Worm (Caenorhabditis elegans) whole organism, mixed stage, embryonic: Measurements from ENCODE around the gene T07D4.5.

ENCODE experiments used
- ceh-39 ChIP-seq: fragments of 150-350 bp; optimal IDR thresholded peaks from 2 replicates; lab custom pipeline; 2014; ENCODE audit warnings: missing biosample characterization, missing genetic modification characterization
- ces-1 ChIP-seq: fragments of 150-350 bp; optimal IDR thresholded peaks from 2 replicates; lab custom pipeline; 2014; ENCODE audit warnings: missing biosample characterization, missing genetic modification reagents, missing genetic modification characterization
- elt-1 ChIP-seq: sonication (generic microtip); optimal IDR thresholded peaks from 2 replicates; lab custom pipeline; 2017; ENCODE audit warnings: missing genetic modification characterization, mild to moderate bottlenecking, missing compliant biosample characterization, antibody characterized with exemption, moderate library complexity, borderline replicate concordance; ENCODE audit not compliant: insufficient read depth
- mep-1 ChIP-seq: fragments of 150-350 bp; optimal IDR thresholded peaks from 2 replicates; lab custom pipeline; 2017; ENCODE audit warnings: missing biosample characterization, missing genetic modification reagents, missing genetic modification characterization, inconsistent platforms
- mls-2 ChIP-seq: sonication (generic microtip); optimal IDR thresholded peaks from 2 replicates; lab custom pipeline; 2016; ENCODE audit warnings: mild to moderate bottlenecking, missing genetic modification characterization, moderate library complexity, missing compliant biosample characterization
- nhr-12 ChIP-seq: fragments of 150-350 bp; optimal IDR thresholded peaks from 2 replicates; lab custom pipeline; 2014; ENCODE audit warnings: missing biosample characterization, missing genetic modification characterization
- nhr-237 ChIP-seq: fragments of 150-350 bp; optimal IDR thresholded peaks from 2 replicates; lab custom pipeline; 2014; ENCODE audit warnings: missing biosample characterization, missing genetic modification characterization
- pha-4 ChIP-seq: fragments of 150-350 bp; optimal IDR thresholded peaks from 2 replicates; lab custom pipeline; 2018; ENCODE audit warnings: missing biosample characterization, missing genetic modification reagents, missing genetic modification characterization
- unc-39 ChIP-seq: fragments of 150-350 bp; optimal IDR thresholded peaks from 2 replicates; lab custom pipeline; 2014; ENCODE audit warnings: missing biosample characterization, missing genetic modification characterization
- ztf-11 ChIP-seq: fragments of 150-350 bp; optimal IDR thresholded peaks from 2 replicates; lab custom pipeline; 2014; ENCODE audit warnings: missing biosample characterization, missing genetic modification characterization

- no peak for TF ChIP-seq mep-1 (tag; lab: Kevin White, UChicago)
- TF ChIP-seq unc-39 (tag; lab: Kevin White, UChicago): no peak
- no peak for TF ChIP-seq ces-1 (GFP tag; lab: Kevin White, UChicago)
- TF ChIP-seq pha-4 (tag; lab: Kevin White, UChicago): peak; percentile 38
- no peak for TF ChIP-seq ceh-39 (tag; lab: Kevin White, UChicago)
- no peak for TF ChIP-seq nhr-237 (tag; lab: Kevin White, UChicago)
- TF ChIP-seq nhr-12 (tag; lab: Kevin White, UChicago): no peak
- TF ChIP-seq mls-2: no peak
- no peak for TF ChIP-seq elt-1 (tag; lab: Kevin White, UChicago)
- TF ChIP-seq ztf-11 (tag; lab: Kevin White, UChicago): no peak
These were observed at the start of gene T07D4.5, which contains the start of gene ddx-19 for ce11 chrII:8884262-8884949.
